In genomic region chrIII:8425076-8425475, ce11 we compare ENCODE assay signal across 3 worm cellular contexts.
TF ChIP-seq lines count a peak whose summit lies in the region.

No protein-coding gene starts in this region.

TF ChIP-seq in whole organism, L2 larva, 48 proteins besides CTCF, POLR2A, EP300 and RAD21 (continued from another document):
- TF ChIP-seq nhr-10 (tag; optimal IDR thresholded peaks at IDR 0.05; lab: Kevin White, UChicago) (no peak), lin-11 (tag; optimal IDR thresholded peaks at IDR 0.05; lab: Kevin White, UChicago) (peak; percentile 47), sma-9 (GFP tag; optimal IDR thresholded peaks at IDR 0.05; lab: Kevin White, UChicago) (peak; percentile 36), sma-9 (tag; optimal IDR thresholded peaks at IDR 0.05; lab: Kevin White, UChicago) (no peak), snpc-4 (tag; optimal IDR thresholded peaks at IDR 0.05; lab: Kevin White, UChicago) (no peak), nhr-77 (tag; optimal IDR thresholded peaks at IDR 0.05; lab: Kevin White, UChicago) (no peak), lin-13 (GFP tag; optimal IDR thresholded peaks at IDR 0.05; lab: Kevin White, UChicago) (no peak), blmp-1 (tag; optimal IDR thresholded peaks at IDR 0.05; lab: Kevin White, UChicago; ENCODE audit: insufficient read depth) (peak; percentile 55), sma-3 (GFP tag; optimal IDR thresholded peaks at IDR 0.05; lab: Kevin White, UChicago) (peak; percentile 52), mdl-1 (tag; optimal IDR thresholded peaks at IDR 0.05; lab: Kevin White, UChicago) (peak in 1 of 2 experiments; percentile 13), mbf-1 (tag; optimal IDR thresholded peaks at IDR 0.05; lab: Kevin White, UChicago) (no peak), ztf-4 (tag; optimal IDR thresholded peaks at IDR 0.05; lab: Kevin White, UChicago) (no peak), ztf-1 (GFP tag; conservative IDR thresholded peaks at IDR 0.05; lab: Robert Waterston, UW) (no peak), nhr-11 (tag; optimal IDR thresholded peaks at IDR 0.05; lab: Kevin White, UChicago) (no peak)
TF ChIP-seq in whole organism, L2 larva: peak in this region for 16.

TF ChIP-seq in whole organism, L4 larva, 104 proteins besides CTCF, POLR2A, EP300 and RAD21 (continued from another document):
- TF ChIP-seq hlh-11 (tag; optimal IDR thresholded peaks at IDR 0.05; lab: Kevin White, UChicago) (peak; percentile 89), dmd-6 (GFP tag; IDR thresholded peaks at IDR 0.05; lab: Robert Waterston, UW) (peak; percentile 68), skn-1 (tag; optimal IDR thresholded peaks at IDR 0.05; lab: Kevin White, UChicago) (no peak), unc-62 (GFP tag; optimal IDR thresholded peaks at IDR 0.05 in 1 of 2; lab: Kevin White, UChicago) (peak in 1 of 2 experiments; percentile 97), unc-62 (tag; optimal IDR thresholded peaks at IDR 0.05; lab: Kevin White, UChicago) (no peak), nhr-102 (tag; optimal IDR thresholded peaks at IDR 0.05; lab: Kevin White, UChicago) (peak; percentile 66), vab-7 (GFP tag; IDR thresholded peaks at IDR 0.05; lab: Robert Waterston, UW) (0 out of 2 replicates have a peak, but pooled peaks have one; percentile 22), nhr-77 (tag; optimal IDR thresholded peaks at IDR 0.05; lab: Kevin White, UChicago) (peak; percentile 61), zip-2 (tag; optimal IDR thresholded peaks at IDR 0.05; lab: Kevin White, UChicago) (no peak), ceh-20 (GFP tag; IDR thresholded peaks at IDR 0.05; lab: Robert Waterston, UW) (0 out of 2 replicates have a peak, but pooled peaks have one; percentile 9), hif-1 (tag; optimal IDR thresholded peaks at IDR 0.05; lab: Kevin White, UChicago) (peak in 1 of 2 experiments; percentile 64), lsy-2 (tag; optimal IDR thresholded peaks at IDR 0.05; lab: Kevin White, UChicago) (peak; percentile 64 to 81), jun-1 (tag; optimal IDR thresholded peaks at IDR 0.05; lab: Kevin White, UChicago) (peak; percentile 72), php-3 (GFP tag; IDR thresholded peaks at IDR 0.05; lab: Robert Waterston, UW) (0 out of 2 replicates have a peak, but pooled peaks have one; percentile 6), duxl-1 (tag; optimal IDR thresholded peaks at IDR 0.05; lab: Kevin White, UChicago; ENCODE audit: poor library complexity) (peak; percentile 74), T20F7.1 (GFP tag; optimal IDR thresholded peaks at IDR 0.05; lab: Kevin White, UChicago) (peak; percentile 82), daf-16 (GFP tag; optimal IDR thresholded peaks at IDR 0.05; lab: Kevin White, UChicago) (peak in 1 of 2 experiments; percentile 66), daf-16 (tag; optimal IDR thresholded peaks at IDR 0.05; lab: Kevin White, UChicago) (peak; percentile 90), F37D6.2 (tag; optimal IDR thresholded peaks at IDR 0.05; lab: Kevin White, UChicago) (peak; percentile 30), mep-1 (tag; optimal IDR thresholded peaks at IDR 0.05; lab: Kevin White, UChicago) (peak; percentile 77), F10B5.3 (tag; optimal IDR thresholded peaks at IDR 0.05; lab: Kevin White, UChicago) (no peak), mdt-29 (GFP tag; IDR thresholded peaks at IDR 0.05; lab: Robert Waterston, UW) (0 out of 2 replicates have a peak, but pooled peaks have one; percentile 42), dpl-1 (GFP tag; optimal IDR thresholded peaks at IDR 0.05; lab: Kevin White, UChicago) (peak; percentile 27), hlh-30 (tag; optimal IDR thresholded peaks at IDR 0.05; lab: Kevin White, UChicago; ENCODE audit: insufficient read depth) (peak; percentile 81), pqm-1 (tag; optimal IDR thresholded peaks at IDR 0.05; lab: Kevin White, UChicago) (peak; percentile 40), nhr-48 (tag; optimal IDR thresholded peaks at IDR 0.05; lab: Kevin White, UChicago) (no peak), lir-3 (tag; optimal IDR thresholded peaks at IDR 0.05; lab: Kevin White, UChicago) (no peak), lin-1 (GFP tag; IDR thresholded peaks at IDR 0.05; lab: Robert Waterston, UW) (0 out of 2 replicates have a peak, but pooled peaks have one; percentile 31), nhr-28 (tag; optimal IDR thresholded peaks at IDR 0.05; lab: Kevin White, UChicago) (peak; percentile 87), zfp-3 (GFP tag; conservative IDR thresholded peaks at IDR 0.05; lab: Robert Waterston, UW) (no peak), sdz-12 (GFP tag; optimal IDR thresholded peaks at IDR 0.05; lab: Kevin White, UChicago) (no peak), mdl-1 (tag; optimal IDR thresholded peaks at IDR 0.05; lab: Kevin White, UChicago) (peak in 1 of 2 experiments; percentile 61), nhr-6 (tag; optimal IDR thresholded peaks at IDR 0.05; lab: Kevin White, UChicago) (peak; percentile 40), nhr-42 (GFP tag; IDR thresholded peaks at IDR 0.05; lab: Robert Waterston, UW) (0 out of 2 replicates have a peak, but pooled peaks have one; percentile 12)

TF ChIP-seq in whole organism, late embryonic, 69 proteins besides CTCF, POLR2A, EP300 and RAD21 (continued from another document):
- TF ChIP-seq ceh-18 (tag; optimal IDR thresholded peaks at IDR 0.05; lab: Kevin White, UChicago) = peak; percentile 59
- no peak for TF ChIP-seq pag-3 (tag; optimal IDR thresholded peaks at IDR 0.05; lab: Kevin White, UChicago; ENCODE audit: borderline replicate concordance)
- TF ChIP-seq unc-86 (tag; optimal IDR thresholded peaks at IDR 0.05; lab: Kevin White, UChicago) = no peak
- no peak for TF ChIP-seq hlh-15 (tag; optimal IDR thresholded peaks at IDR 0.05; lab: Kevin White, UChicago)
- peak; percentile 14 for TF ChIP-seq ceh-48 (tag; optimal IDR thresholded peaks at IDR 0.05; lab: Kevin White, UChicago)
- no peak for TF ChIP-seq sox-4 (tag; optimal IDR thresholded peaks at IDR 0.05; lab: Kevin White, UChicago)
- TF ChIP-seq lin-11 (tag; optimal IDR thresholded peaks at IDR 0.05; lab: Kevin White, UChicago) = no peak
- TF ChIP-seq F13H6.1 (tag; optimal IDR thresholded peaks at IDR 0.05; lab: Kevin White, UChicago) = peak; percentile 32
- TF ChIP-seq ceh-31 (tag; optimal IDR thresholded peaks at IDR 0.05; lab: Kevin White, UChicago) = peak; percentile 59
- no peak for TF ChIP-seq ets-4 (tag; optimal IDR thresholded peaks at IDR 0.05; lab: Kevin White, UChicago)
- TF ChIP-seq ceh-24 (tag; optimal IDR thresholded peaks at IDR 0.05; lab: Kevin White, UChicago) = no peak
- TF ChIP-seq pha-2 (tag; optimal IDR thresholded peaks at IDR 0.05; lab: Kevin White, UChicago) = no peak
- peak; percentile 43 for TF ChIP-seq ceh-2 (tag; optimal IDR thresholded peaks at IDR 0.05; lab: Kevin White, UChicago)
- TF ChIP-seq dmd-4 (tag; optimal IDR thresholded peaks at IDR 0.05; lab: Kevin White, UChicago; ENCODE audit: borderline replicate concordance) = no peak
- TF ChIP-seq nhr-11 (tag; optimal IDR thresholded peaks at IDR 0.05; lab: Kevin White, UChicago) = no peak
- TF ChIP-seq nfya-1 (tag; optimal IDR thresholded peaks at IDR 0.05; lab: Kevin White, UChicago) = peak; percentile 85
- peak; percentile 5 for TF ChIP-seq fax-1 (tag; optimal IDR thresholded peaks at IDR 0.05; lab: Kevin White, UChicago)
